Worm (Caenorhabditis elegans): ENCODE data around the gene sdz-12.

Gene sdz-12

ce11 chrII:3752184-3752583 lies 20.6 kb upstream of the sdz-12 start, which contains the start of gene sdz-11:
sdz-11 (minus strand) TSS chrII:3752284.
- no peak for TF ChIP-seq hpl-2 (GFP tag; optimal IDR thresholded peaks at IDR 0.05)
- no peak for TF ChIP-seq efl-1 (optimal IDR thresholded peaks at IDR 0.05)
- TF ChIP-seq efl-1 (GFP tag; optimal IDR thresholded peaks at IDR 0.05 in 1 of 2): no peak
- TF ChIP-seq lin-35 (GFP tag; optimal IDR thresholded peaks at IDR 0.05): no peak
- TF ChIP-seq unc-86 (tag; optimal IDR thresholded peaks at IDR 0.05): no peak
- no peak for TF ChIP-seq sptf-1 (tag; optimal IDR thresholded peaks at IDR 0.05)
- no peak for TF ChIP-seq fkh-8 (tag; optimal IDR thresholded peaks at IDR 0.05)
- no peak for TF ChIP-seq nhr-28 (tag; optimal IDR thresholded peaks at IDR 0.05)

ce11 chrII:3750685-3751084 lies 19.1 kb upstream of the sdz-12 start, which contains the start of gene fbxb-91:
fbxb-91 (minus strand) TSS chrII:3750785.
- no peak for TF ChIP-seq swsn-7 (tag; optimal IDR thresholded peaks at IDR 0.05)

ce11 chrII:3748719-3749118 lies 17.1 kb upstream of the sdz-12 start, which contains the start of gene fbxb-90:
fbxb-90 (minus strand) TSS chrII:3748819.
- TF ChIP-seq aha-1 (tag; optimal IDR thresholded peaks at IDR 0.05) (no peak), nhr-19 (GFP tag; conservative IDR thresholded peaks at IDR 0.05) (no peak), sox-4 (tag; optimal IDR thresholded peaks at IDR 0.05) (no peak), unc-62 (GFP tag; optimal IDR thresholded peaks at IDR 0.05) (no peak), hlh-17 (GFP tag; optimal IDR thresholded peaks at IDR 0.05; ENCODE audit: borderline replicate concordance) (no peak), xbp-1 (tag; optimal IDR thresholded peaks at IDR 0.05) (no peak), sptf-1 (tag; optimal IDR thresholded peaks at IDR 0.05) (no peak), fos-1 (tag; optimal IDR thresholded peaks at IDR 0.05) (no peak), jun-1 (tag; optimal IDR thresholded peaks at IDR 0.05) (no peak), mab-9 (GFP tag; IDR thresholded peaks at IDR 0.05) (no peak), elt-2 (tag; optimal IDR thresholded peaks at IDR 0.05) (no peak), blmp-1 (tag; optimal IDR thresholded peaks at IDR 0.05) (no peak), nhr-76 (tag; optimal IDR thresholded peaks at IDR 0.05) (no peak), vab-15 (tag; optimal IDR thresholded peaks at IDR 0.05) (no peak)

- TF ChIP-seq egl-13 (tag; optimal IDR thresholded peaks at IDR 0.05): no peak
- TF ChIP-seq mab-9 (GFP tag; IDR thresholded peaks at IDR 0.05): no peak
- no peak for TF ChIP-seq ceh-82 (tag; optimal IDR thresholded peaks at IDR 0.05)
- TF ChIP-seq ceh-63 (GFP tag; optimal IDR thresholded peaks at IDR 0.05): no peak
- no peak for TF ChIP-seq lir-3 (tag; optimal IDR thresholded peaks at IDR 0.05; ENCODE audit: poor library complexity)
- TF ChIP-seq ces-1 (GFP tag; optimal IDR thresholded peaks at IDR 0.05): no peak
- no peak for TF ChIP-seq ztf-4 (tag; optimal IDR thresholded peaks at IDR 0.05)
- TF ChIP-seq C16A3.4 (tag; optimal IDR thresholded peaks at IDR 0.05): no peak
- no peak for TF ChIP-seq nhr-77 (tag; optimal IDR thresholded peaks at IDR 0.05)
- TF ChIP-seq xbp-1 (tag; optimal IDR thresholded peaks at IDR 0.05): no peak
- no peak for TF ChIP-seq nhr-84 (tag; optimal IDR thresholded peaks at IDR 0.05)
- no peak for TF ChIP-seq unc-62 (GFP tag; optimal IDR thresholded peaks at IDR 0.05)
- TF ChIP-seq elt-2 (tag; optimal IDR thresholded peaks at IDR 0.05): no peak
- no peak for TF ChIP-seq unc-98 (GFP tag; IDR thresholded peaks at IDR 0.05)
- no peak for TF ChIP-seq lin-14 (GFP tag; optimal IDR thresholded peaks at IDR 0.05)
- no peak for TF ChIP-seq snu-23 (GFP tag; optimal IDR thresholded peaks at IDR 0.05)
- TF ChIP-seq nhr-28 (tag; optimal IDR thresholded peaks at IDR 0.05): no peak
- no peak for TF ChIP-seq tbx-2 (tag; optimal IDR thresholded peaks at IDR 0.05)
- TF ChIP-seq elt-3 (tag; optimal IDR thresholded peaks at IDR 0.05): no peak
Observed at ce11 chrII:3747405-3747804, 15.8 kb upstream of the sdz-12 start, which contains the start of gene fbxb-92. fbxb-92 (minus strand) TSS chrII:3747505.

ce11 chrII:3743684-3744200 lies 12.1 kb upstream of the sdz-12 start, which contains the start of gene nta-1:
nta-1 (minus strand) TSS chrII:3743814.
- TF ChIP-seq ama-1 (optimal IDR thresholded peaks at IDR 0.05) (no peak), ceh-82 (tag; optimal IDR thresholded peaks at IDR 0.05) (no peak), efl-1 (optimal IDR thresholded peaks at IDR 0.05) (no peak), efl-1 (GFP tag; optimal IDR thresholded peaks at IDR 0.05 in 1 of 2) (peak in 1 of 2 experiments; percentile 4), mdl-1 (tag; optimal IDR thresholded peaks at IDR 0.05) (peak in 1 of 2 experiments; percentile 22), lin-35 (GFP tag; optimal IDR thresholded peaks at IDR 0.05) (peak in 1 of 2 experiments; percentile 39), zag-1 (tag; optimal IDR thresholded peaks at IDR 0.05) (no peak), lin-14 (GFP tag; optimal IDR thresholded peaks at IDR 0.05) (peak; percentile 75), lir-3 (tag; optimal IDR thresholded peaks at IDR 0.05; ENCODE audit: poor library complexity) (no peak), aha-1 (tag; optimal IDR thresholded peaks at IDR 0.05) (no peak), nhr-20 (tag; optimal IDR thresholded peaks at IDR 0.05) (peak; percentile 85), egl-27 (tag; optimal IDR thresholded peaks at IDR 0.05) (no peak), nhr-71 (tag; optimal IDR thresholded peaks at IDR 0.05) (no peak), nhr-11 (tag; optimal IDR thresholded peaks at IDR 0.05) (no peak), elt-2 (tag; optimal IDR thresholded peaks at IDR 0.05) (peak; percentile 20)

Measured in whole organism, L1 larva.